Fruit fly (Drosophila melanogaster) whole organism, prepupa: ENCODE results near the gene Ask1.

ENCODE experiments used
- Blimp-1 ChIP-seq: fragments of 200-800 bp; sonication (Bioruptor generic); optimal IDR thresholded peaks from 3 replicates; lab custom pipeline; 2017; ENCODE audit warnings: missing biosample characterization, missing genetic modification characterization, mild to moderate bottlenecking, moderate library complexity, missing genetic modification reagents
- CG10669 ChIP-seq: fragments of 200-800 bp; sonication (Bioruptor generic); optimal IDR thresholded peaks from 3 replicates; lab custom pipeline; 2018; ENCODE audit warnings: missing biosample characterization, mild to moderate bottlenecking, missing genetic modification characterization, moderate library complexity
- CG11294 ChIP-seq: fragments of 200-800 bp; sonication (Bioruptor generic); IDR thresholded peaks from 2 replicates; pipeline ENCODE4 v1.3.6; 2022; ENCODE audit warnings: missing biosample characterization, missing genetic modification characterization
- CG11762 ChIP-seq: fragments of 200-800 bp; sonication (Bioruptor generic); optimal IDR thresholded peaks from 3 replicates; lab custom pipeline; 2016; ENCODE audit warnings: missing biosample characterization, missing genetic modification characterization; ENCODE audit not compliant: insufficient read depth
- CG11902 ChIP-seq: fragments of 200-800 bp; sonication (Bioruptor generic); optimal IDR thresholded peaks from 3 replicates; lab custom pipeline; 2016; ENCODE audit warnings: missing biosample characterization, missing genetic modification characterization
- CG15336 ChIP-seq: fragments of 200-800 bp; sonication (Bioruptor generic); IDR thresholded peaks from 2 replicates; pipeline ENCODE4 v1.3.6; 2022; ENCODE audit warnings: missing biosample characterization, missing genetic modification characterization
- CG1621 ChIP-seq: fragments of 200-800 bp; sonication (Bioruptor generic); optimal IDR thresholded peaks from 3 replicates; lab custom pipeline; 2018; ENCODE audit warnings: missing biosample characterization, mild to moderate bottlenecking, missing genetic modification characterization
- CG16779 ChIP-seq: fragments of 200-800 bp; sonication (Bioruptor generic); optimal IDR thresholded peaks from 3 replicates; lab custom pipeline; 2017; ENCODE audit warnings: missing biosample characterization, mild to moderate bottlenecking, missing genetic modification characterization
- CG3032 ChIP-seq: fragments of 200-800 bp; optimal IDR thresholded peaks from 2 replicates; lab custom pipeline; 2019; ENCODE audit warnings: missing biosample characterization, mild to moderate bottlenecking, missing genetic modification characterization, moderate library complexity
- CG31627 ChIP-seq: fragments of 200-800 bp; sonication (Bioruptor generic); optimal IDR thresholded peaks from 3 replicates; lab custom pipeline; 2016; ENCODE audit warnings: missing biosample characterization, missing genetic modification characterization
- CG32006 ChIP-seq: fragments of 200-800 bp; sonication (Bioruptor generic); optimal IDR thresholded peaks from 3 replicates; lab custom pipeline; 2017; ENCODE audit warnings: missing biosample characterization, mild to moderate bottlenecking, missing genetic modification characterization
- CG34406 ChIP-seq: fragments of 200-800 bp; sonication (Bioruptor generic); optimal IDR thresholded peaks from 3 replicates; lab custom pipeline; 2016; ENCODE audit warnings: missing biosample characterization, missing genetic modification characterization
- CG3919 ChIP-seq: fragments of 200-800 bp; sonication (Bioruptor generic); optimal IDR thresholded peaks from 3 replicates; lab custom pipeline; 2016; ENCODE audit warnings: missing biosample characterization, missing genetic modification characterization
- CG4318 ChIP-seq: fragments of 200-800 bp; sonication (Bioruptor generic); optimal IDR thresholded peaks from 3 replicates; lab custom pipeline; 2017; ENCODE audit warnings: missing biosample characterization, mild to moderate bottlenecking, missing genetic modification characterization
- CG6163 ChIP-seq: fragments of 200-800 bp; sonication (Bioruptor generic); IDR thresholded peaks from 3 replicates; pipeline ENCODE4 v1.3.6; 2022; ENCODE audit warnings: missing biosample characterization, missing genetic modification characterization
- CG6792 ChIP-seq: fragments of 200-800 bp; sonication (Bioruptor generic); optimal IDR thresholded peaks from 3 replicates; lab custom pipeline; 2016; ENCODE audit warnings: missing biosample characterization, missing genetic modification characterization
- CG6808 ChIP-seq: fragments of 200-800 bp; sonication (Bioruptor generic); optimal IDR thresholded peaks from 3 replicates; lab custom pipeline; 2017; ENCODE audit warnings: missing biosample characterization, missing genetic modification characterization, mild to moderate bottlenecking, moderate library complexity, missing genetic modification reagents
- CG6854 ChIP-seq: fragments of 200-800 bp; sonication (Bioruptor generic); optimal IDR thresholded peaks from 2 replicates; lab custom pipeline; 2017; ENCODE audit warnings: missing biosample characterization, mild to moderate bottlenecking, missing genetic modification characterization
- CG7368 ChIP-seq: fragments of 200-800 bp; sonication (Bioruptor generic); optimal IDR thresholded peaks from 3 replicates; lab custom pipeline; 2016; ENCODE audit warnings: missing biosample characterization, missing genetic modification characterization
- CG8119 ChIP-seq: fragments of 200-800 bp; sonication (Bioruptor generic); IDR thresholded peaks from 3 replicates; pipeline ENCODE4 v1.3.6; 2022; ENCODE audit warnings: missing biosample characterization, missing genetic modification characterization
- CG8319 ChIP-seq: fragments of 200-800 bp; sonication (Bioruptor generic); optimal IDR thresholded peaks from 3 replicates; lab custom pipeline; 2016; ENCODE audit warnings: missing biosample characterization, missing genetic modification characterization
- CG8632 ChIP-seq: fragments of 200-800 bp; sonication (Bioruptor generic); optimal IDR thresholded peaks from 3 replicates; lab custom pipeline; 2016; ENCODE audit warnings: missing biosample characterization, missing genetic modification characterization
- CG9139 ChIP-seq: fragments of 200-800 bp; sonication (Bioruptor generic); optimal IDR thresholded peaks from 3 replicates; lab custom pipeline; 2017; ENCODE audit warnings: missing biosample characterization, mild to moderate bottlenecking, missing genetic modification characterization
- Eip75B ChIP-seq: fragments of 200-800 bp; sonication (Bioruptor generic); optimal IDR thresholded peaks from 3 replicates; lab custom pipeline; 2016; ENCODE audit warnings: missing biosample characterization, missing genetic modification characterization
- Eip93F ChIP-seq: fragments of 200-800 bp; sonication (Bioruptor generic); optimal IDR thresholded peaks from 2 replicates; lab custom pipeline; 2016; ENCODE audit warnings: missing biosample characterization, mild to moderate bottlenecking, missing genetic modification characterization
- Ets21C ChIP-seq: fragments of 200-800 bp; sonication (Bioruptor generic); optimal IDR thresholded peaks from 3 replicates; lab custom pipeline; 2016; ENCODE audit warnings: missing biosample characterization, missing genetic modification characterization
- Ets96B ChIP-seq: fragments of 200-800 bp; optimal IDR thresholded peaks from 2 replicates; lab custom pipeline; 2019; ENCODE audit warnings: missing biosample characterization, mild to moderate bottlenecking, missing genetic modification characterization, moderate library complexity
- Gug ChIP-seq: fragments of 200-800 bp; sonication (Bioruptor generic); IDR thresholded peaks from 2 replicates; pipeline ENCODE4 v1.3.6; 2022; ENCODE audit warnings: missing biosample characterization, missing genetic modification characterization
- Hr38 ChIP-seq: sonication (Bioruptor generic); optimal IDR thresholded peaks from 2 replicates; lab custom pipeline; 2016; ENCODE audit warnings: missing biosample characterization, missing genetic modification characterization
- Hr39 ChIP-seq: fragments of 200-800 bp; sonication (Bioruptor generic); optimal IDR thresholded peaks from 2 replicates; lab custom pipeline; 2016; ENCODE audit warnings: missing biosample characterization, missing genetic modification characterization
- Lpt ChIP-seq: fragments of 200-800 bp; sonication (Bioruptor generic); optimal IDR thresholded peaks from 3 replicates; lab custom pipeline; 2016; ENCODE audit warnings: missing biosample characterization, missing genetic modification characterization
- Met ChIP-seq: fragments of 200-800 bp; sonication (Bioruptor generic); optimal IDR thresholded peaks from 3 replicates; lab custom pipeline; 2016; ENCODE audit warnings: missing biosample characterization, missing genetic modification characterization
- Smox ChIP-seq: fragments of 200-800 bp; sonication (Bioruptor generic); optimal IDR thresholded peaks from 3 replicates; lab custom pipeline; 2016; ENCODE audit warnings: missing biosample characterization, missing genetic modification characterization
- Sox102F ChIP-seq: fragments of 200-800 bp; sonication (Bioruptor generic); optimal IDR thresholded peaks from 2 replicates; lab custom pipeline; 2016; ENCODE audit warnings: missing biosample characterization, mild to moderate bottlenecking, missing genetic modification characterization
- Sox14 ChIP-seq: fragments of 200-800 bp; sonication (Bioruptor generic); optimal IDR thresholded peaks from 3 replicates; lab custom pipeline; 2016; ENCODE audit warnings: missing biosample characterization, missing genetic modification characterization
- Sox15 ChIP-seq: fragments of 200-800 bp; sonication (Bioruptor generic); optimal IDR thresholded peaks from 3 replicates; lab custom pipeline; 2016; ENCODE audit warnings: missing biosample characterization, missing genetic modification characterization
- achi ChIP-seq: fragments of 200-800 bp; sonication (Bioruptor generic); optimal IDR thresholded peaks from 3 replicates; lab custom pipeline; 2016; ENCODE audit warnings: missing biosample characterization, missing genetic modification characterization
- acj6 ChIP-seq: fragments of 200-800 bp; sonication (Bioruptor generic); optimal IDR thresholded peaks from 3 replicates; lab custom pipeline; 2016; ENCODE audit warnings: missing biosample characterization, missing genetic modification characterization
- cyc ChIP-seq: fragments of 200-800 bp; sonication (Bioruptor generic); optimal IDR thresholded peaks from 3 replicates; lab custom pipeline; 2016; ENCODE audit warnings: missing biosample characterization, missing genetic modification characterization
- dac ChIP-seq: fragments of 200-800 bp; sonication (Bioruptor generic); optimal IDR thresholded peaks from 2 replicates; lab custom pipeline; 2017; ENCODE audit warnings: missing biosample characterization, mild to moderate bottlenecking, missing genetic modification characterization
- dsx ChIP-seq: fragments of 200-800 bp; optimal IDR thresholded peaks from 3 replicates; lab custom pipeline; 2019; ENCODE audit warnings: missing biosample characterization, mild to moderate bottlenecking, missing genetic modification characterization, moderate library complexity; ENCODE audit not compliant: poor library complexity, severe bottlenecking
- eg ChIP-seq: fragments of 200-800 bp; sonication (Bioruptor generic); IDR thresholded peaks from 3 replicates; pipeline ENCODE4 v1.3.6; 2022; ENCODE audit warnings: missing biosample characterization, missing genetic modification characterization
- fd59A ChIP-seq: fragments of 200-800 bp; sonication (Bioruptor generic); optimal IDR thresholded peaks from 2 replicates; lab custom pipeline; 2017; ENCODE audit warnings: missing biosample characterization, mild to moderate bottlenecking, missing genetic modification characterization, missing genetic modification reagents
- fd85E ChIP-seq: fragments of 200-800 bp; sonication (Bioruptor generic); optimal IDR thresholded peaks from 3 replicates; lab custom pipeline; 2016; ENCODE audit warnings: missing biosample characterization, missing genetic modification characterization
- fkh ChIP-seq: fragments of 200-800 bp; sonication (Bioruptor generic); optimal IDR thresholded peaks from 3 replicates; lab custom pipeline; 2017; ENCODE audit warnings: missing biosample characterization, mild to moderate bottlenecking, missing genetic modification characterization, moderate library complexity
- lz ChIP-seq: fragments of 200-800 bp; sonication (Bioruptor generic); optimal IDR thresholded peaks from 3 replicates; lab custom pipeline; 2016; ENCODE audit warnings: missing biosample characterization, missing genetic modification characterization
- pdm3 ChIP-seq: fragments of 200-800 bp; sonication (Bioruptor generic); optimal IDR thresholded peaks from 3 replicates; lab custom pipeline; 2016; ENCODE audit warnings: missing biosample characterization, missing genetic modification characterization
- salr ChIP-seq, 2 experiments: fragments of 200-800 bp; sonication (Bioruptor generic); optimal IDR thresholded peaks; 3 replicates each; lab custom pipeline; 2016 to 2018; ENCODE audit warnings: missing biosample characterization in 2 of 2, missing genetic modification characterization in 2 of 2, mild to moderate bottlenecking in 1 of 2
- spab ChIP-seq: fragments of 200-800 bp; sonication (Bioruptor generic); optimal IDR thresholded peaks from 2 replicates; lab custom pipeline; 2017; ENCODE audit warnings: missing biosample characterization, mild to moderate bottlenecking, missing genetic modification characterization, missing genetic modification reagents
- ss ChIP-seq, 2 experiments: fragments of 200-800 bp; sonication (Bioruptor generic); optimal IDR thresholded peaks; 2 replicates in 1 of 2; 3 replicates in 1 of 2; lab custom pipeline; 2017 to 2018; ENCODE audit warnings: mild to moderate bottlenecking in 2 of 2, missing biosample characterization in 2 of 2, missing genetic modification characterization in 2 of 2, moderate library complexity in 1 of 2
- svp ChIP-seq: fragments of 200-800 bp; sonication (Bioruptor generic); peaks from one replicate; lab custom pipeline; 2016; ENCODE audit warnings: missing biosample characterization, missing genetic modification characterization
- topi ChIP-seq: fragments of 200-800 bp; sonication (Bioruptor generic); optimal IDR thresholded peaks from 3 replicates; lab custom pipeline; 2016; ENCODE audit warnings: missing biosample characterization, missing genetic modification characterization
- vri ChIP-seq: fragments of 200-800 bp; sonication (Bioruptor generic); optimal IDR thresholded peaks from 3 replicates; lab custom pipeline; 2016; ENCODE audit warnings: missing biosample characterization, mild to moderate bottlenecking, missing genetic modification characterization

Gene Ask1

DNA sequence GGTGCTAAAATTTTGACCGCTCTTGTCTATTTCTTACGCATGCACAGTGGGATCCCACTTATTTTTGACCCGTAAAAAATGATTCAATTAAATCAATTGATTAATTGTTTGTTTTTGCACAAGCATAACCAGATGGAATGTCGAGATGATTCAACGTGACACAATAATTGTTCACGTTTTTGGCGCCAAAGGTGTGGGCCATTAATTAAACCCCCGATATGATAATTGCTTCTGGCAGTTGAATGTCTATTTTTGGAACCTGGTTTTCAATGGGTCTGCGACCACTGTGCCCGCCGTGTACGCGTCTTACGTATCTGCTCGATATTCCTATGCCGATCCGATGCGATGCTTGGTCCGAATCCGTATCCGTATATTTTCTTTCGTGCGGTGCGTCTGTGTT is 12.5 kb downstream of the Ask1 start:
- no peak for TF ChIP-seq Ets21C (GFP tag; lab: Kevin White, UChicago)
- TF ChIP-seq CG31627 (GFP tag; lab: Kevin White, UChicago) = peak; percentile 35
- no peak for TF ChIP-seq Smox (GFP tag; lab: Kevin White, UChicago)
- no peak for TF ChIP-seq Sox102F (GFP tag; lab: Kevin White, UChicago)
- TF ChIP-seq ss (GFP tag; optimal IDR thresholded peaks at IDR 0.05; lab: Kevin White, UChicago) = no peak
- peak; percentile 58; the same call in 1 of the 2 replicates for TF ChIP-seq CG11294 (GFP tag; lab: Robert Waterston, UW)
- TF ChIP-seq CG6792 (GFP tag; lab: Kevin White, UChicago) = no peak
- TF ChIP-seq spab (GFP tag; lab: Kevin White, UChicago) = no peak
- no peak for TF ChIP-seq CG16779 (tag; lab: Kevin White, UChicago)
- peak; percentile 58 for TF ChIP-seq CG8119
- TF ChIP-seq acj6 (GFP tag; lab: Kevin White, UChicago) = peak; percentile 19
- TF ChIP-seq Eip75B (GFP tag; lab: Kevin White, UChicago) = no peak
- peak; percentile 16 for TF ChIP-seq CG10669
- TF ChIP-seq CG32006 (GFP tag; lab: Kevin White, UChicago) = peak; percentile 48
- no peak for TF ChIP-seq CG4318
- TF ChIP-seq dsx (GFP tag; lab: Kevin White, UChicago) = no peak
- no peak for TF ChIP-seq CG8319
- peak; percentile 32 for TF ChIP-seq achi
- TF ChIP-seq Blimp-1 (GFP tag; lab: Kevin White, UChicago) = no peak
- no peak for TF ChIP-seq fd59A (GFP tag; lab: Kevin White, UChicago)
- TF ChIP-seq svp (GFP tag; lab: Kevin White, UChicago) = peak; percentile 76
- TF ChIP-seq Ets96B (tag; lab: Kevin White, UChicago) = no peak
- no peak for TF ChIP-seq fkh (GFP tag; lab: Kevin White, UChicago)
- no peak for TF ChIP-seq CG34406 (GFP tag; lab: Kevin White, UChicago)
- peak; percentile 72 for TF ChIP-seq CG15336 (GFP tag; lab: Robert Waterston, UW)
- TF ChIP-seq Sox15 = no peak
- no peak for TF ChIP-seq Eip93F (GFP tag; lab: Kevin White, UChicago)
- TF ChIP-seq CG1621 (tag; lab: Kevin White, UChicago) = no peak
- TF ChIP-seq dac = no peak
- no peak for TF ChIP-seq CG11762 (GFP tag; lab: Kevin White, UChicago)
- no peak for TF ChIP-seq fd85E (GFP tag; lab: Kevin White, UChicago)
- peak in 1 of 2 experiments; percentile 6 for TF ChIP-seq salr (GFP tag; optimal IDR thresholded peaks at IDR 0.05; lab: Kevin White, UChicago)
- no peak for TF ChIP-seq CG7368 (GFP tag; lab: Kevin White, UChicago)
- peak; percentile 37 for TF ChIP-seq Sox14 (GFP tag; lab: Kevin White, UChicago)
- no peak for TF ChIP-seq CG3032
- no peak for TF ChIP-seq vri (GFP tag; lab: Kevin White, UChicago)
- TF ChIP-seq CG11902 (GFP tag; lab: Kevin White, UChicago) = peak; percentile 6
- no peak for TF ChIP-seq CG6808 (GFP tag; lab: Kevin White, UChicago)
- TF ChIP-seq CG8632 = no peak
- no peak for TF ChIP-seq CG9139
- TF ChIP-seq Hr38 (GFP tag; lab: Kevin White, UChicago) = no peak
- TF ChIP-seq eg (GFP tag; lab: Robert Waterston, UW) = peak; percentile 66; the same call in 2 of the 3 replicates
- TF ChIP-seq CG6854 (GFP tag; lab: Kevin White, UChicago) = no peak
- TF ChIP-seq topi (GFP tag; lab: Kevin White, UChicago) = no peak
- TF ChIP-seq Hr39 (GFP tag; lab: Kevin White, UChicago) = peak; percentile 40
- peak; percentile 33 for TF ChIP-seq cyc
- TF ChIP-seq CG6163 (GFP tag; lab: Robert Waterston, UW) = peak; percentile 56
- no peak for TF ChIP-seq pdm3
- TF ChIP-seq Met (GFP tag; lab: Kevin White, UChicago) = peak; percentile 34
- TF ChIP-seq Lpt (GFP tag; lab: Kevin White, UChicago) = no peak
- TF ChIP-seq CG3919 (GFP tag; lab: Kevin White, UChicago) = peak; percentile 38
- TF ChIP-seq Gug = no peak
- peak; percentile 26 for TF ChIP-seq lz (GFP tag; lab: Kevin White, UChicago)
